Worm (Caenorhabditis elegans): ENCODE measurements around the gene isy-1.

Gene isy-1

ce11 chrV:11033241-11033640, 32.7 kb upstream of the isy-1 start:
- TF ChIP-seq hmg-20 (GFP tag; IDR thresholded peaks at IDR 0.05): no peak
- no peak for TF ChIP-seq ztf-25 (GFP tag; IDR thresholded peaks at IDR 0.05)
- no peak for TF ChIP-seq ceh-79 (tag; optimal IDR thresholded peaks at IDR 0.05)
- TF ChIP-seq akir-1 (GFP tag; optimal IDR thresholded peaks at IDR 0.05): no peak
- no peak for TF ChIP-seq nhr-27 (tag; optimal IDR thresholded peaks at IDR 0.05)
- no peak for TF ChIP-seq dpl-1 (GFP tag; optimal IDR thresholded peaks at IDR 0.05)
- TF ChIP-seq lin-40 (tag; optimal IDR thresholded peaks at IDR 0.05): no peak

- TF ChIP-seq repo-1 (tag; optimal IDR thresholded peaks at IDR 0.05) (no peak), K12H6.12 (tag; optimal IDR thresholded peaks at IDR 0.05) (no peak), tbx-9 (tag; optimal IDR thresholded peaks at IDR 0.05; ENCODE audit: borderline replicate concordance) (no peak), tlf-1 (GFP tag; optimal IDR thresholded peaks at IDR 0.05) (no peak)
Measured at ce11 chrV:11030675-11031074, 30.2 kb upstream of the isy-1 start.

- no peak for TF ChIP-seq ztf-25 (GFP tag; IDR thresholded peaks at IDR 0.05)
- TF ChIP-seq ceh-91 (GFP tag; IDR thresholded peaks at IDR 0.05): 0 out of 2 replicates have a peak, but pooled peaks have one; percentile 27
- peak; percentile 51 for TF ChIP-seq madf-8 (GFP tag; conservative IDR thresholded peaks at IDR 0.05)
- TF ChIP-seq rpc-1 (optimal IDR thresholded peaks at IDR 0.05): no peak
- TF ChIP-seq rpc-1 (tag; optimal IDR thresholded peaks at IDR 0.05): no peak
- TF ChIP-seq snpc-1.1 (tag; optimal IDR thresholded peaks at IDR 0.05; ENCODE audit: insufficient read depth): no peak
- no peak for TF ChIP-seq aptf-2 (GFP tag; conservative IDR thresholded peaks at IDR 0.05)
- no peak for TF ChIP-seq mel-28 (tag; optimal IDR thresholded peaks at IDR 0.05; ENCODE audit: borderline replicate concordance)
- TF ChIP-seq ceh-40 (GFP tag; IDR thresholded peaks at IDR 0.05): 0 out of 2 replicates have a peak, but pooled peaks have one; percentile 72
- TF ChIP-seq lin-40 (tag; optimal IDR thresholded peaks at IDR 0.05): peak; percentile 30
- no peak for TF ChIP-seq tbp1 (GFP tag; optimal IDR thresholded peaks at IDR 0.05)
- no peak for TF ChIP-seq sdz-38 (tag; optimal IDR thresholded peaks at IDR 0.05)
- TF ChIP-seq egrh-3 (GFP tag; IDR thresholded peaks at IDR 0.05): no peak
- no peak for TF ChIP-seq dpff-1 (tag; optimal IDR thresholded peaks at IDR 0.05)
- TF ChIP-seq dox-1 (GFP tag; IDR thresholded peaks at IDR 0.05): peak; percentile 51; the same call in 1 of the 2 replicates
- TF ChIP-seq ccch-3 (GFP tag; optimal IDR thresholded peaks at IDR 0.05): no peak
- TF ChIP-seq Y53F4B.3 (GFP tag; IDR thresholded peaks at IDR 0.05): no peak
- TF ChIP-seq F22D6.2 (tag; optimal IDR thresholded peaks at IDR 0.05): no peak
- no peak for TF ChIP-seq ekl-4 (GFP tag; IDR thresholded peaks at IDR 0.05)
- peak; percentile 34; the same call in 1 of the 2 replicates for TF ChIP-seq rcor-1 (GFP tag; IDR thresholded peaks at IDR 0.05)
- peak; percentile 43; the same call in 1 of the 2 replicates for TF ChIP-seq F33H1.4 (GFP tag; IDR thresholded peaks at IDR 0.05)
- TF ChIP-seq hsf-1 (GFP tag; IDR thresholded peaks at IDR 0.05): no peak
- 0 out of 2 replicates have a peak, but pooled peaks have one; percentile 49 for TF ChIP-seq hmg-20 (GFP tag; IDR thresholded peaks at IDR 0.05)
- no peak for TF ChIP-seq tbx-9 (tag; optimal IDR thresholded peaks at IDR 0.05; ENCODE audit: borderline replicate concordance)
- TF ChIP-seq sptf-2 (GFP tag; optimal IDR thresholded peaks at IDR 0.05): no peak
- TF ChIP-seq F52B5.7 (tag; optimal IDR thresholded peaks at IDR 0.05): no peak
- TF ChIP-seq Y56A3A.18 (GFP tag; IDR thresholded peaks at IDR 0.05): no peak
- peak in 1 of 2 experiments; percentile 7 for TF ChIP-seq let-607 (tag; optimal IDR thresholded peaks at IDR 0.05)
- peak; percentile 72 for TF ChIP-seq efl-1 (GFP tag; optimal IDR thresholded peaks at IDR 0.05)
- no peak for TF ChIP-seq snpc-3.4 (tag; optimal IDR thresholded peaks at IDR 0.05)
- no peak for TF ChIP-seq ztf-26 (tag; optimal IDR thresholded peaks at IDR 0.05)
- TF ChIP-seq attf-6 (GFP tag; IDR thresholded peaks at IDR 0.05): no peak
- peak; percentile 5 for TF ChIP-seq attf-5 (GFP tag; optimal IDR thresholded peaks at IDR 0.05)
- no peak for TF ChIP-seq ztf-22 (GFP tag; optimal IDR thresholded peaks at IDR 0.05)
- no peak for TF ChIP-seq die-1 (tag; optimal IDR thresholded peaks at IDR 0.05)
- TF ChIP-seq him-1 (tag; optimal IDR thresholded peaks at IDR 0.05): no peak
- no peak for TF ChIP-seq mxl-1 (tag; optimal IDR thresholded peaks at IDR 0.05)
- TF ChIP-seq xnd-1 (tag; optimal IDR thresholded peaks at IDR 0.05): no peak
- no peak for TF ChIP-seq nhr-179 (tag; optimal IDR thresholded peaks at IDR 0.05)
Measured at ce11 chrV:11029309-11029708, 28.8 kb upstream of the isy-1 start.

All from whole organism, young adult.